Worm (Caenorhabditis elegans): ENCODE measurements around the gene R04E5.8.

Gene R04E5.8

DNA sequence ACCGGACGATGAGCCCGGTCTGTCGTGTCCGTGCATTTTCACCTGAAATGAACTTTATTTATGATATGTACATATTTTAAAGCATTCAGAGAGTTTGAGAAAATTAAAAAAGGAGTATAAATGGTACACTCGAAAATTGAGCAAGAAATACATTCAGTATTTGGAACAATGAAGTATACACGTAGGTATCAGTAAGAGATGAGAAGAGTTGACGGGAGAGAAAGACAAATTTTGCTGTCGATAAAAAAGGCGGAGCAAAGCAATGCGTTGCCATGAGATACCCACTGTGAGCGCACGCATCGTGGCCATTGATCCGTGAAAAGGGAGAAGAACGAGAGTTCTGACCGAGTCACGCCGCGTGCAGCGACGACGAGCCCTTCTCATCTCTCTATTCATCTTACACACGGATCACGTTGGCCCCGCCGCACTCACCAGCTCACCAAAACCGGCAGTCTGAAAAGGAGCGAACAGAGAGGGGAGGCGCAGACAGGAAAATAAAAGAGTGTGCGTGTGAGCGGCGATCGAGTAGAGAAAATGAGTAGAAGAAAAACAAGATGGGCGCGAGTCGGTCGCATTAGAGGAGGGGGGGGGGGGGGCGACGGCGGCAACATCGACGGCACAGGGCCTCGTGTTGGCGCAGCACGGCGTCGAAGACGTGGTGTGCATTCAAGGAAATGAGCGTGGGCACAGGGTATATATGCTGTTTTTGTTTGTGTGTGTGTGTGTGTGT is at the start of gene R04E5.8:
TSS of gene R04E5.8 (minus strand) at position 51 of the 730 bp plus-strand sequence.
- TF ChIP-seq mab-9 (GFP tag; IDR thresholded peaks at IDR 0.05): no peak
- TF ChIP-seq unc-98 (GFP tag; IDR thresholded peaks at IDR 0.05): no peak
- no peak for TF ChIP-seq alr-1 (tag; optimal IDR thresholded peaks at IDR 0.05; ENCODE audit: borderline replicate concordance)
- no peak for TF ChIP-seq sup-37 (GFP tag; optimal IDR thresholded peaks at IDR 0.05)
- TF ChIP-seq nhr-77 (tag; optimal IDR thresholded peaks at IDR 0.05): no peak
- no peak for TF ChIP-seq irx-1 (tag; optimal IDR thresholded peaks at IDR 0.05)
- TF ChIP-seq fos-1 (tag; optimal IDR thresholded peaks at IDR 0.05): no peak
- peak in 1 of 2 experiments; percentile 25 for TF ChIP-seq mdl-1 (tag; optimal IDR thresholded peaks at IDR 0.05)
- peak; percentile 45 for TF ChIP-seq swsn-7 (tag; optimal IDR thresholded peaks at IDR 0.05)
- no peak for TF ChIP-seq ztf-4 (tag; optimal IDR thresholded peaks at IDR 0.05)
- peak; percentile 16 for TF ChIP-seq tbx-2 (tag; optimal IDR thresholded peaks at IDR 0.05)
- TF ChIP-seq skn-1 (tag; optimal IDR thresholded peaks at IDR 0.05): no peak
- no peak for TF ChIP-seq ets-5 (GFP tag; IDR thresholded peaks at IDR 0.05)
- TF ChIP-seq zip-4 (GFP tag; optimal IDR thresholded peaks at IDR 0.05): no peak
- no peak for TF ChIP-seq lin-13 (GFP tag; optimal IDR thresholded peaks at IDR 0.05)
- no peak for TF ChIP-seq ceh-8 (GFP tag; optimal IDR thresholded peaks at IDR 0.05)
- no peak for TF ChIP-seq F16B12.6 (tag; optimal IDR thresholded peaks at IDR 0.05)
- no peak for TF ChIP-seq nhr-84 (tag; optimal IDR thresholded peaks at IDR 0.05)
- TF ChIP-seq unc-130 (tag; optimal IDR thresholded peaks at IDR 0.05): no peak
- no peak for TF ChIP-seq lin-35 (GFP tag; optimal IDR thresholded peaks at IDR 0.05)
- no peak for TF ChIP-seq fkh-4 (tag; optimal IDR thresholded peaks at IDR 0.05; ENCODE audit: borderline replicate concordance)
- TF ChIP-seq vab-15 (tag; optimal IDR thresholded peaks at IDR 0.05): no peak
- TF ChIP-seq fkh-8 (tag; optimal IDR thresholded peaks at IDR 0.05): peak; percentile 91
- no peak for TF ChIP-seq nhr-19 (GFP tag; conservative IDR thresholded peaks at IDR 0.05)
- no peak for TF ChIP-seq aly-2 (tag; optimal IDR thresholded peaks at IDR 0.05)
- TF ChIP-seq sox-4 (tag; optimal IDR thresholded peaks at IDR 0.05): peak; percentile 20
- TF ChIP-seq lin-14 (GFP tag; optimal IDR thresholded peaks at IDR 0.05): peak; percentile 91
- TF ChIP-seq C04F5.9 (tag; optimal IDR thresholded peaks at IDR 0.05): no peak
- TF ChIP-seq nhr-20 (tag; optimal IDR thresholded peaks at IDR 0.05): peak; percentile 21
- TF ChIP-seq blmp-1 (tag; optimal IDR thresholded peaks at IDR 0.05): no peak
- TF ChIP-seq hlh-17 (GFP tag; optimal IDR thresholded peaks at IDR 0.05; ENCODE audit: borderline replicate concordance): no peak
- no peak for TF ChIP-seq C16A3.4 (tag; optimal IDR thresholded peaks at IDR 0.05)
- TF ChIP-seq dpl-1 (GFP tag; optimal IDR thresholded peaks at IDR 0.05): no peak
- TF ChIP-seq grh-1 (GFP tag; IDR thresholded peaks at IDR 0.05): no peak
- no peak for TF ChIP-seq ceh-88 (GFP tag; IDR thresholded peaks at IDR 0.05)
- TF ChIP-seq pqm-1 (tag; optimal IDR thresholded peaks at IDR 0.05): no peak
- no peak for TF ChIP-seq nhr-76 (tag; optimal IDR thresholded peaks at IDR 0.05)
- peak; percentile 20 for TF ChIP-seq snu-23 (GFP tag; optimal IDR thresholded peaks at IDR 0.05)
- TF ChIP-seq nhr-90 (tag; optimal IDR thresholded peaks at IDR 0.05; ENCODE audit: poor library complexity): no peak
- peak; percentile 67 for TF ChIP-seq pax-3 (tag; optimal IDR thresholded peaks at IDR 0.05)
- TF ChIP-seq nhr-12 (tag; optimal IDR thresholded peaks at IDR 0.05): no peak
- peak in 1 of 2 experiments; percentile 30 for TF ChIP-seq efl-1 (optimal IDR thresholded peaks at IDR 0.05)
- TF ChIP-seq efl-1 (GFP tag; optimal IDR thresholded peaks at IDR 0.05 in 1 of 2): no peak
- no peak for TF ChIP-seq mef-2 (tag; optimal IDR thresholded peaks at IDR 0.05)
- peak; percentile 35 for TF ChIP-seq unc-86 (tag; optimal IDR thresholded peaks at IDR 0.05)
- peak; percentile 57 for TF ChIP-seq nhr-71 (tag; optimal IDR thresholded peaks at IDR 0.05)
- TF ChIP-seq nhr-85 (tag): no peak
- TF ChIP-seq hpl-2 (GFP tag; optimal IDR thresholded peaks at IDR 0.05): no peak
- no peak for TF ChIP-seq egl-27 (tag; optimal IDR thresholded peaks at IDR 0.05)
- TF ChIP-seq nhr-11 (tag; optimal IDR thresholded peaks at IDR 0.05): no peak
- no peak for TF ChIP-seq Y116A8C.19 (tag; optimal IDR thresholded peaks at IDR 0.05; ENCODE audit: borderline replicate concordance)
- peak; percentile 31 for TF ChIP-seq jun-1 (tag; optimal IDR thresholded peaks at IDR 0.05)
- no peak for TF ChIP-seq elt-3 (tag; optimal IDR thresholded peaks at IDR 0.05)
